Worm (Caenorhabditis elegans): ENCODE data around the gene nuo-3.

DNA sequence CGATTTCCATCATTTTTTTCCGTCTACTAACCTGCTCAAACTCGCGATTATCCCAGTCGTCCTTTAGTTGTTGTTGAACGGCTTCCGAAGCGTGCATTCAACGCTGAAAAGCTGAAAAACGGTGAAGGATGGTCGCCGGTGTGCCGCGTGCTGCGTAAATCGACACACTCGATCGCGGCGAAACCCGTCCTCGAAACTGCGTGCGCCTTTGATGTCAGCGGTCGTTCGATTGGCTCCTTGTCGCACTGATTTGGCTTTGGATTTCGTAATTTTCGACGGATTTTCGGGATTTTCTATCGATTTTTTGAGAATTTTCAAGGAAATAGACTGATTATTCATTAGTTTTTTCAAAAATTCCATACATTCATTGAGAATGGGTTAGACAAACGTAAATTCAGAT, at the start of gene nuo-3, which contains the start of gene Y57G11C.1147:
- TF ChIP-seq ceh-40 (GFP tag; IDR thresholded peaks at IDR 0.05) (no peak), ama-1 (optimal IDR thresholded peaks at IDR 0.05) (no peak), ama-1 (GFP tag; optimal IDR thresholded peaks at IDR 0.05) (no peak), attf-3 (GFP tag; conservative IDR thresholded peaks at IDR 0.05) (no peak), somi-1 (GFP tag; optimal IDR thresholded peaks at IDR 0.05) (no peak), hmg-1.2 (GFP tag; IDR thresholded peaks at IDR 0.05) (no peak), unc-130 (GFP tag; optimal IDR thresholded peaks at IDR 0.05) (no peak), lin-54 (GFP tag; optimal IDR thresholded peaks at IDR 0.05) (no peak)
